Worm (Caenorhabditis elegans): ENCODE measurements around the gene C29E4.13.

- TF ChIP-seq tab-1 (GFP tag; IDR thresholded peaks at IDR 0.05) = no peak
- TF ChIP-seq T22C8.4 (GFP tag; IDR thresholded peaks at IDR 0.05) = no peak
Observed at ce11 chrIII:7884863-7885262, 43.7 kb downstream of the C29E4.13 start, which contains the start of gene ZK688.11.

All from whole organism, midembryonic.